Worm (Caenorhabditis elegans): Measurements from ENCODE around the gene his-7.
A peak's percentile ranks its signal among the peaks of the same experiment; 100 is the strongest.
"Not testable (repeated sequence)": the region's sequence is repeated elsewhere in the genome, so short reads cannot be mapped to it uniquely, and the experiment has no call there.

The his-7 gene

ce11 chrV:8569172-8569571 lies 36.0 kb downstream of the his-7 start:
- TF ChIP-seq snpc-4 (tag; optimal IDR thresholded peaks at IDR 0.05), result no peak
- no peak for TF ChIP-seq ceh-83 (GFP tag; optimal IDR thresholded peaks at IDR 0.05)
- no peak for TF ChIP-seq mls-2 (tag; optimal IDR thresholded peaks at IDR 0.05)
- no peak for TF ChIP-seq nhr-28 (tag; optimal IDR thresholded peaks at IDR 0.05)
- TF ChIP-seq ham-2 (GFP tag; optimal IDR thresholded peaks at IDR 0.05), result no peak
- no peak for TF ChIP-seq mep-1 (tag; optimal IDR thresholded peaks at IDR 0.05)
- no peak for TF ChIP-seq zip-8 (tag; optimal IDR thresholded peaks at IDR 0.05)
- TF ChIP-seq mab-5 (tag; optimal IDR thresholded peaks at IDR 0.05), result no peak
- no peak for TF ChIP-seq elt-1 (tag; optimal IDR thresholded peaks at IDR 0.05; ENCODE audit: borderline replicate concordance, insufficient read depth)
- TF ChIP-seq nhr-76 (tag; optimal IDR thresholded peaks at IDR 0.05), result no peak
- no peak for TF ChIP-seq lsy-2 (tag; optimal IDR thresholded peaks at IDR 0.05)

ce11 chrV:8569841-8570361 lies 36.7 kb downstream of the his-7 start, which contains the start of the genes F25G6.9 and symk-1:
Gene F25G6.9, minus strand, starts transcription at chrV:8570000.
Gene symk-1, plus strand, starts transcription at chrV:8570311.
- TF ChIP-seq M03D4.4 (tag; optimal IDR thresholded peaks at IDR 0.05) (no peak), nhr-12 (tag; optimal IDR thresholded peaks at IDR 0.05) (no peak), lin-13 (tag; optimal IDR thresholded peaks at IDR 0.05) (peak; percentile 45), nhr-2 (tag; optimal IDR thresholded peaks at IDR 0.05) (no peak), lsy-2 (tag; optimal IDR thresholded peaks at IDR 0.05) (peak; percentile 35)

ce11 chrV:8574762-8575161 lies 41.6 kb downstream of the his-7 start, which contains the start of gene F25G6.1:
Gene F25G6.1, plus strand, starts transcription at chrV:8575062.
- not testable (repeated sequence) for TF ChIP-seq lin-32 (GFP tag; optimal IDR thresholded peaks at IDR 0.05); mls-2 (tag; optimal IDR thresholded peaks at IDR 0.05); cnd-1 (tag; optimal IDR thresholded peaks at IDR 0.05)

- TF ChIP-seq lsy-2 (tag; optimal IDR thresholded peaks at IDR 0.05) (no peak), mab-5 (tag; optimal IDR thresholded peaks at IDR 0.05) (no peak), mep-1 (tag; optimal IDR thresholded peaks at IDR 0.05) (no peak), elt-1 (tag; optimal IDR thresholded peaks at IDR 0.05; ENCODE audit: borderline replicate concordance, insufficient read depth) (no peak), pha-4 (tag; optimal IDR thresholded peaks at IDR 0.05) (no peak), snpc-4 (tag; optimal IDR thresholded peaks at IDR 0.05) (no peak), cnd-1 (tag; optimal IDR thresholded peaks at IDR 0.05) (no peak), blmp-1 (tag; optimal IDR thresholded peaks at IDR 0.05) (no peak), drap-1 (GFP tag; optimal IDR thresholded peaks at IDR 0.05) (no peak), tbx-8 (GFP tag; optimal IDR thresholded peaks at IDR 0.05) (no peak), zip-8 (tag; optimal IDR thresholded peaks at IDR 0.05) (no peak), lin-13 (tag; optimal IDR thresholded peaks at IDR 0.05) (no peak), ceh-43 (GFP tag; optimal IDR thresholded peaks at IDR 0.05) (no peak)
Measured at ce11 chrV:8580961-8581360, 47.8 kb downstream of the his-7 start, which contains the start of gene C10B5.1. Gene C10B5.1, plus strand, starts transcription at chrV:8581261.
